Fruit fly (Drosophila melanogaster): ENCODE measurements around the gene CG46320.
A peak's percentile ranks its signal among the peaks of the same experiment; 100 is the strongest.

The CG46320 gene

dm6 chr3L:5633247-5634187, 30.4 kb upstream of the CG46320 start (continued):
- TF ChIP-seq Bdp1 (GFP tag; optimal IDR thresholded peaks at IDR 0.05) (no peak), lbe (GFP tag; optimal IDR thresholded peaks at IDR 0.05) (peak; percentile 85), Xrp1 (GFP tag; IDR thresholded peaks at IDR 0.05) (peak; percentile 56), dm (GFP tag; optimal IDR thresholded peaks at IDR 0.05) (no peak), CG10979 (tag; optimal IDR thresholded peaks at IDR 0.05) (peak; percentile 57)

- TF ChIP-seq cg (GFP tag; optimal IDR thresholded peaks at IDR 0.05) (peak; percentile 81), Ets65A (GFP tag) (peak; percentile 87), CG14860 (GFP tag; IDR thresholded peaks at IDR 0.05; ENCODE audit: partially characterized antibody) (no peak), chinmo (GFP tag; IDR thresholded peaks at IDR 0.05; ENCODE audit: partially characterized antibody) (peak; percentile 92; the same call in 3 of the 4 replicates), CG10366 (GFP tag; IDR thresholded peaks at IDR 0.05) (no peak), Spps (tag; optimal IDR thresholded peaks at IDR 0.05) (no peak), CG3838 (GFP tag; optimal IDR thresholded peaks at IDR 0.05) (peak; percentile 65), ab (GFP tag; optimal IDR thresholded peaks at IDR 0.05) (no peak), CG1603 (tag; optimal IDR thresholded peaks at IDR 0.05) (no peak), otp (GFP tag; IDR thresholded peaks at IDR 0.05) (0 out of 3 replicates have a peak, but pooled peaks have one; percentile 6), bbx (GFP tag; IDR thresholded peaks at IDR 0.05; ENCODE audit: partially characterized antibody) (0 out of 2 replicates have a peak, but pooled peaks have one; percentile 41), Sox102F (GFP tag; optimal IDR thresholded peaks at IDR 0.05) (no peak), dmrt11E (tag; optimal IDR thresholded peaks at IDR 0.05) (peak; percentile 22), wek (GFP tag; optimal IDR thresholded peaks at IDR 0.05) (no peak), CG10979 (tag; optimal IDR thresholded peaks at IDR 0.05) (no peak), mld (GFP tag; IDR thresholded peaks at IDR 0.05; ENCODE audit: partially characterized antibody) (no peak), sens (GFP tag) (peak; percentile 36), repo (GFP tag; optimal IDR thresholded peaks at IDR 0.05) (no peak), CG8281 (tag; optimal IDR thresholded peaks at IDR 0.05) (no peak), sim (GFP tag; IDR thresholded peaks at IDR 0.05) (no peak), Gsc (GFP tag; IDR thresholded peaks at IDR 0.05) (no peak), CG6254 (GFP tag; optimal IDR thresholded peaks at IDR 0.05) (no peak), stwl (tag; optimal IDR thresholded peaks at IDR 0.05) (peak; percentile 82), CG3163 (GFP tag; optimal IDR thresholded peaks at IDR 0.05) (peak; percentile 94), fd96Cb (tag; optimal IDR thresholded peaks at IDR 0.05) (no peak), CG2678 (tag; optimal IDR thresholded peaks at IDR 0.05) (no peak), jing (GFP tag; optimal IDR thresholded peaks at IDR 0.05) (peak; percentile 12), Eip74EF (GFP tag; optimal IDR thresholded peaks at IDR 0.05) (peak in 1 of 2 experiments; percentile 13), CG8924 (tag; optimal IDR thresholded peaks at IDR 0.05) (no peak), CHES-1-like (GFP tag; optimal IDR thresholded peaks at IDR 0.05) (no peak), CG16815 (GFP tag; optimal IDR thresholded peaks at IDR 0.05) (no peak), CG31388 (GFP tag; optimal IDR thresholded peaks at IDR 0.05) (no peak), HLH3B (GFP tag; IDR thresholded peaks at IDR 0.05) (no peak), dpn (GFP tag; optimal IDR thresholded peaks at IDR 0.05) (no peak), CG14710 (tag; optimal IDR thresholded peaks at IDR 0.05) (peak; percentile 14), CG18764 (GFP tag; optimal IDR thresholded peaks at IDR 0.05) (no peak), Mrtf (GFP tag; IDR thresholded peaks at IDR 0.05) (no peak), Hmr (GFP tag; optimal IDR thresholded peaks at IDR 0.05) (no peak), pros (GFP tag; optimal IDR thresholded peaks at IDR 0.05) (peak; percentile 52), CG7745 (tag; optimal IDR thresholded peaks at IDR 0.05) (no peak), CG18262 (tag; optimal IDR thresholded peaks at IDR 0.05) (peak; percentile 19)
Measured at dm6 chr3L:5634188-5634894, 29.6 kb upstream of the CG46320 start.
